Fruit fly (Drosophila melanogaster): ENCODE data around the gene CG32240.

DNA sequence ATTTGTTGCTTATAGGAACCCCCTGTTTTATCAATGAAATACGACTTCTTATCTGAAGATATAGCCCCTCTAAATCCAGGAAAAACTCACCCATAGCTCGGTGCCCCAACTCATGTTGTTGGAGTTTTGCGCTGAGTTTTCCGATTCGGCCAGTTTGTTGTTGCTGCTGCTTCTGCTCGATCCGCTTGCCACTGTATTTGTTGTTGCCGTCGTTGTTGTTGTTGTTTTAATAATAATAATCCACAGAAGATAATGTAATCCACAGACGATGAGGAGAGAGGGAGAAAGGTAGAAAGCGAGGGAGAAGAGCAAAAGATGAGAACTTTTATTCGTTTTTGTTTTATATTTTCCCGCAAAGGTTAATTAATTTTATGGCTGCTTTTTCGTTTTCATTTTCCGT lies 18.5 kb downstream of the CG32240 start:
- TF ChIP-seq psq (GFP tag; optimal IDR thresholded peaks at IDR 0.05) = no peak
- TF ChIP-seq brk (GFP tag; optimal IDR thresholded peaks at IDR 0.05) = no peak
- TF ChIP-seq jim (GFP tag; optimal IDR thresholded peaks at IDR 0.05) = no peak
- no peak for TF ChIP-seq Hr78 (GFP tag; optimal IDR thresholded peaks at IDR 0.05)
- TF ChIP-seq br (GFP tag; optimal IDR thresholded peaks at IDR 0.05) = no peak
- no peak for TF ChIP-seq HLH106 (tag; optimal IDR thresholded peaks at IDR 0.05)
- no peak for TF ChIP-seq OdsH (GFP tag; optimal IDR thresholded peaks at IDR 0.05)
- no peak for TF ChIP-seq Dfd (GFP tag; optimal IDR thresholded peaks at IDR 0.05)
- TF ChIP-seq woc (GFP tag; optimal IDR thresholded peaks at IDR 0.05) = no peak
- TF ChIP-seq dmrt93B (GFP tag; optimal IDR thresholded peaks at IDR 0.05) = no peak
